Worm (Caenorhabditis elegans): ENCODE measurements around the gene T26H5.14.

The T26H5.14 gene

ce11 chrV:15484537-15484936, 35.6 kb downstream of the T26H5.14 start, which contains the start of gene C06B8.3:
Gene C06B8.3, minus strand, starts transcription at chrV:15484637.
- TF ChIP-seq R02D3.7 (tag; optimal IDR thresholded peaks at IDR 0.05) (no peak), lsy-12 (tag; optimal IDR thresholded peaks at IDR 0.05) (no peak), nhr-77 (tag; optimal IDR thresholded peaks at IDR 0.05) (no peak)

ce11 chrV:15487764-15488163, 38.8 kb downstream of the T26H5.14 start, which contains the start of gene srw-21:
Gene srw-21, plus strand, starts transcription at chrV:15488064.
- TF ChIP-seq nhr-67 (tag; optimal IDR thresholded peaks at IDR 0.05) = no peak
- no peak for TF ChIP-seq nhr-237 (tag; optimal IDR thresholded peaks at IDR 0.05)
- TF ChIP-seq mml-1 (tag; optimal IDR thresholded peaks at IDR 0.05) = no peak
- no peak for TF ChIP-seq nhr-76 (tag; optimal IDR thresholded peaks at IDR 0.05)
- TF ChIP-seq fkh-2 (tag; optimal IDR thresholded peaks at IDR 0.05) = no peak
- TF ChIP-seq ztf-4 (tag; optimal IDR thresholded peaks at IDR 0.05) = no peak
- no peak for TF ChIP-seq nhr-25 (tag; optimal IDR thresholded peaks at IDR 0.05)
- TF ChIP-seq pqm-1 (tag; optimal IDR thresholded peaks at IDR 0.05) = no peak
- no peak for TF ChIP-seq zag-1 (tag; optimal IDR thresholded peaks at IDR 0.05)
- no peak for TF ChIP-seq ama-1 (optimal IDR thresholded peaks at IDR 0.05)
- TF ChIP-seq aly-2 (tag; optimal IDR thresholded peaks at IDR 0.05) = no peak
- no peak for TF ChIP-seq pha-4 (tag; optimal IDR thresholded peaks at IDR 0.05)
- TF ChIP-seq R02D3.7 (tag; optimal IDR thresholded peaks at IDR 0.05) = no peak
- TF ChIP-seq skn-1 (tag; optimal IDR thresholded peaks at IDR 0.05) = no peak

ce11 chrV:15492518-15492917, 43.6 kb downstream of the T26H5.14 start, which contains the start of gene str-264:
Gene str-264, minus strand, starts transcription at chrV:15492618.
- TF ChIP-seq nhr-25 (tag; optimal IDR thresholded peaks at IDR 0.05) (no peak), egl-5 (tag; optimal IDR thresholded peaks at IDR 0.05) (no peak), ceh-16 (tag; optimal IDR thresholded peaks at IDR 0.05) (no peak), nhr-76 (tag; optimal IDR thresholded peaks at IDR 0.05) (no peak), nhr-67 (tag; optimal IDR thresholded peaks at IDR 0.05) (no peak), lin-39 (tag; optimal IDR thresholded peaks at IDR 0.05) (no peak), fkh-2 (tag; optimal IDR thresholded peaks at IDR 0.05) (no peak), nhr-43 (tag; optimal IDR thresholded peaks at IDR 0.05; ENCODE audit: poor library complexity, severe bottlenecking) (no peak), lsy-12 (tag; optimal IDR thresholded peaks at IDR 0.05) (no peak), elt-3 (tag; optimal IDR thresholded peaks at IDR 0.05) (no peak), tbx-2 (tag; optimal IDR thresholded peaks at IDR 0.05) (no peak), pqm-1 (tag; optimal IDR thresholded peaks at IDR 0.05) (no peak), skn-1 (tag; optimal IDR thresholded peaks at IDR 0.05) (no peak)

ce11 chrV:15493680-15494079, 44.7 kb downstream of the T26H5.14 start, which contains the start of gene srh-218:
Gene srh-218, plus strand, starts transcription at chrV:15493980.
- TF ChIP-seq ztf-11 (tag; optimal IDR thresholded peaks at IDR 0.05) (no peak), nhr-12 (tag; optimal IDR thresholded peaks at IDR 0.05) (no peak), ceh-16 (tag; optimal IDR thresholded peaks at IDR 0.05) (no peak), jun-1 (tag; optimal IDR thresholded peaks at IDR 0.05) (no peak), pqm-1 (tag; optimal IDR thresholded peaks at IDR 0.05) (no peak), ZK546.5 (tag; optimal IDR thresholded peaks at IDR 0.05) (no peak), nhr-25 (tag; optimal IDR thresholded peaks at IDR 0.05) (no peak), fkh-10 (GFP tag; optimal IDR thresholded peaks at IDR 0.05) (no peak), unc-62 (GFP tag; optimal IDR thresholded peaks at IDR 0.05) (no peak), snpc-4 (tag; optimal IDR thresholded peaks at IDR 0.05) (no peak), mdl-1 (tag; optimal IDR thresholded peaks at IDR 0.05) (no peak), lin-15B (tag; optimal IDR thresholded peaks at IDR 0.05) (no peak), elt-3 (tag; optimal IDR thresholded peaks at IDR 0.05) (no peak), nhr-237 (tag; optimal IDR thresholded peaks at IDR 0.05) (no peak), fos-1 (tag; optimal IDR thresholded peaks at IDR 0.05) (no peak), nhr-67 (tag; optimal IDR thresholded peaks at IDR 0.05) (no peak), sea-2 (GFP tag; optimal IDR thresholded peaks at IDR 0.05) (no peak)

- no peak for TF ChIP-seq hmg-11 (tag; optimal IDR thresholded peaks at IDR 0.05)
- no peak for TF ChIP-seq lsy-12 (tag; optimal IDR thresholded peaks at IDR 0.05)
- TF ChIP-seq ztf-4 (tag; optimal IDR thresholded peaks at IDR 0.05) = no peak
- TF ChIP-seq pqm-1 (tag; optimal IDR thresholded peaks at IDR 0.05) = no peak
- no peak for TF ChIP-seq nhr-77 (tag; optimal IDR thresholded peaks at IDR 0.05)
Observed at ce11 chrV:15495169-15495568, 46.2 kb downstream of the T26H5.14 start, which contains the start of gene srh-219. Gene srh-219, plus strand, starts transcription at chrV:15495469.
